Fruit fly (Drosophila melanogaster) whole organism: Measurements from ENCODE around the gene CG7298.

Source experiments
- CG8478 ChIP-seq: fragments of >200 bp; optimal IDR thresholded peaks from 2 replicates; lab custom pipeline; 2018; ENCODE audit warnings: inconsistent platforms
- Dll ChIP-seq: fragments of >200 bp; optimal IDR thresholded peaks from 2 replicates; lab custom pipeline; 2017
- EcR ChIP-seq, 2 experiments: fragments of >200 bp; optimal IDR thresholded peaks; 2 replicates each; lab custom pipeline; 2017; ENCODE audit warnings: missing biosample characterization in 2 of 2, missing genetic modification characterization in 2 of 2, missing genetic modification reagents in 2 of 2
- pan ChIP-seq: fragments of >200 bp; optimal IDR thresholded peaks from 2 replicates; lab custom pipeline; 2017
- psq ChIP-seq: fragments of >200 bp; optimal IDR thresholded peaks from 2 replicates; lab custom pipeline; 2017
- usp ChIP-seq: fragments of >200 bp; optimal IDR thresholded peaks from 2 replicates; lab custom pipeline; 2017; ENCODE audit warnings: missing biosample characterization, missing genetic modification characterization, mixed read lengths

The CG7298 gene

DNA sequence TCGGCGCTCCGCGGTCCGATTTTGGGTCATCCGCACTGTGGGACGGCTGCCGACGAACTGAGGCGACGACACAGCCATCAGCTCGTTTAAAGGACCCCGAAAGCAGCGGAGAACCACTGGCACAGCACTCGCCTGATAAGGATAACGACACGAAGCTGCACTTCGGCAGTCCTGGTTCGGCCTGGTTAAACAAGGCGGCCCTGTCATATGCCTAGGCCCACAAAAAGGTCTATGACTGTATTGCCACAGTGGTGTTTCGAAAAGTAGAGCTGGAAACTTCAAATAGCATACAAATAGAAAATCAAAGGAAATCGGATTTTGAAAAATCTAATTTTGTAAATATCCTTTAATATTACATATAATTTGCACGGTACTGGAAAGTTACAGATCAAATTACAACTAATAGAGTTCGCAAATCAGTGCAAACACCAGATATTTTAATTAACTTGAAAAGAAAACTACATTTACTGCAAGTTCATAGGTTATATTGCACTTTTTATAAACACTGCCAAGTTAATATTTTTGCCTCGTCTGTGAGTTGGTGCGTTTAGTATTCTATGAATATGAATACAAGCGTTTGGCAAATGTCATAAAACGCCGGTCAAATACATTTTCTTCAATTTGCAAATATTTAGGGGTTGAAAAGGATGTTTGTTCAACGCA, 18.1 kb downstream of the CG7298 start:
- TF ChIP-seq Dll (lab: Kevin White, UChicago) (no peak), pan (no peak), EcR (GFP tag; optimal IDR thresholded peaks at IDR 0.05; lab: Kevin White, UChicago) (no peak), psq (lab: Kevin White, UChicago) (no peak), usp (GFP tag; lab: Kevin White, UChicago) (no peak), CG8478 (lab: Kevin White, UChicago) (no peak)

- no peak for TF ChIP-seq EcR (GFP tag; optimal IDR thresholded peaks at IDR 0.05; lab: Kevin White, UChicago)
- no peak for TF ChIP-seq usp (GFP tag; lab: Kevin White, UChicago)
- no peak for TF ChIP-seq Dll (lab: Kevin White, UChicago)
Measured at dm6 chr3L:20183345-20184088, 20.0 kb downstream of the CG7298 start.

DNA sequence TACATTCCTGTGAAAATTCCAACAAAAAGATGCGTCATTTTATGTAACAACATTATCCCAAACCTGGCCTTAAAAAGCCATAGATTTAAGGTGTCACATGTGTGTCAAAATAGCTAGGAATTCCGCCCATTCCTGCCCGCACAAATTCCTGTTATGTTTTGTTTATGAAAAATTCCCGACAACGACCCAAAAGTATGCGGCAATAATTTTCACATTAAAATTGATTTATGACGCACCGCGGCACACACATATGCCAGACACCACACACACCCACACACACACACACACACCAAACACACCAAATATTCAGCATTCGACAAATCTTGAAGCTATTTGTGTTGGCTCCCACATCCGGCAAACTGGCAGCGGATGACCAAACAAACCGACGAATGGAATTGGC, 20.7 kb downstream of the CG7298 start:
- TF ChIP-seq usp (GFP tag; lab: Kevin White, UChicago) (no peak), CG8478 (lab: Kevin White, UChicago) (no peak), pan (no peak), Dll (lab: Kevin White, UChicago) (no peak), EcR (GFP tag; optimal IDR thresholded peaks at IDR 0.05; lab: Kevin White, UChicago) (no peak), psq (lab: Kevin White, UChicago) (no peak)

- TF ChIP-seq CG8478 (lab: Kevin White, UChicago): no peak
- TF ChIP-seq EcR (GFP tag; optimal IDR thresholded peaks at IDR 0.05; lab: Kevin White, UChicago): no peak
- no peak for TF ChIP-seq Dll (lab: Kevin White, UChicago)
- TF ChIP-seq psq (lab: Kevin White, UChicago): no peak
- no peak for TF ChIP-seq usp (GFP tag; lab: Kevin White, UChicago)
- TF ChIP-seq pan: no peak
Measured at dm6 chr3L:20178101-20178500, 25.4 kb downstream of the CG7298 start.

dm6 chr3L:20177697-20178096, 25.8 kb downstream of the CG7298 start:
- no peak for TF ChIP-seq CG8478 (lab: Kevin White, UChicago)
- no peak for TF ChIP-seq psq (lab: Kevin White, UChicago)
- TF ChIP-seq usp (GFP tag; lab: Kevin White, UChicago): no peak
- TF ChIP-seq EcR (GFP tag; optimal IDR thresholded peaks at IDR 0.05; lab: Kevin White, UChicago): no peak
- TF ChIP-seq pan: no peak
- no peak for TF ChIP-seq Dll (lab: Kevin White, UChicago)

DNA sequence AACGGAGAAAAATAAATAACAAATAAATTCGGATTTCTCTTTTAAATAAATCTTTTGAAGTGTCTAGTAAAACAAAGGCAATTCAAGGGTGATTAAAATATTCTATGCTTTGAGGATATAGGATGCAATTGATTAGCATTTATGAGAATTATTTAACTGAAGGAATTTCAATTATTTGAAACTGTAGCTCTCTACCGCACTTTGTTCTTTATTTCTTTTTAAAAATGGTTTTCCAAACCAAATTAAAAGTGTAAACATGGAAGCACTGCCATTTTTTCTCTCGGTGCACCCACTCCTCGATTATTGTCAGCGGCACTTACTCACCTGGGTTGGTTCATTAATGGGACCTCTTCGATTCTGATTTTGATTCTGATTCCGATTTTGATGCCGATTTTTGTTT, 35.3 kb downstream of the CG7298 start:
- TF ChIP-seq usp (GFP tag; lab: Kevin White, UChicago): no peak
- no peak for TF ChIP-seq pan
- no peak for TF ChIP-seq psq (lab: Kevin White, UChicago)
- no peak for TF ChIP-seq Dll (lab: Kevin White, UChicago)
